Fruit fly (Drosophila melanogaster): ENCODE data around the gene Usp7.

Usp7 gene

DNA sequence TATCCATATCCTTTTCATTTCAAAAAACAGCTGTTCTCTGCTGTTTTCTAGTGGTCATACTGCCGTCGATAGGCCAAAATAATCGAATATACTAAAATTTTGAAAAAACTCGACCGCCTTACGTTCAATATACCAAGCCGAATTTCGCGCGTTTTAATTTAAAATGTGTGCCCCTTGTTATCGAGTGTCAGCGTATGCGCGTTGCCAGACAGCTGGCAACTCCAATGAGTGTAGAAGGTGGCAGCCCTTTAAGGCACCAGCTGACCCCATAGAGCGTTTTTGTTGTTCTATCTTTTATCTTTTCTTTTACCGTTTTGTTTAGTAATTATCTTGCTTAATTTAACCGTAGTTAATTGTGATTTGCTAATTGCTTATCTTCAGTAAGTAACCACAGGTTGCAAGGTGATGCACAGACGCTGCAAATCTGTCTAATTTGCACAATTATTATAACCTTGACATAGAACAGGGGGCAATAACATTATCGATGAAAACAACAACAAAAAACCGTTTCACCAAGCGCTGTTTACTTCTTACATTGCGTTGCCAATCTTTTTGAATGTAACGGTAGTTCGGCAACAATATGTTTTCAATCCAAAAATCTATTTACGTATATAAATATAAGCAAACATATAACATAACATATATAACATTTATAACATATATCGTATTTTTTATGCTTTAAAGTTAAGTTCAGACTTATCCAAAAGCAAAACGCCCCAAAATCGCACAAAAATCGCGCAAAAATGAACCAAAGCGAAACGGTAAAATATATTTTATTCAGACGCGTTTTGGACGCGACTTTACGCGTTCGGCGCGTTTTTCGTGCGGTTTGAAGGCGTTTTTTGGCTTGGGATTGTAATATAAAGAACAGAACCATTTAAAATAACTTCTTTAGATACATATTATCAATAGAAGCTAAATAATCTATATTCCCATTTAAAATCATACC is 16.4 kb downstream of the Usp7 start, which contains the start of the genes CG1492 and regucalcin:
TSS of gene CG1492 (minus strand) at position 63 of the 949 bp plus-strand sequence.
TSS of gene regucalcin (plus strand) at position 229 of the 949 bp plus-strand sequence.
- TF ChIP-seq Hr96 (GFP tag; optimal IDR thresholded peaks at IDR 0.05) (no peak), CG1620 (GFP tag; optimal IDR thresholded peaks at IDR 0.05) (no peak), Crg-1 (GFP tag; optimal IDR thresholded peaks at IDR 0.05) (peak; percentile 12), CG7045 (GFP tag; optimal IDR thresholded peaks at IDR 0.05) (no peak), CG7101 (tag; optimal IDR thresholded peaks at IDR 0.05) (no peak), pad (GFP tag; optimal IDR thresholded peaks at IDR 0.05) (peak; percentile 40), tj (GFP tag; optimal IDR thresholded peaks at IDR 0.05) (peak; percentile 48), ovo (GFP tag; optimal IDR thresholded peaks at IDR 0.05) (peak; percentile 81), kay (GFP tag; ENCODE audit: borderline replicate concordance) (peak; percentile 65), bab1 (GFP tag; optimal IDR thresholded peaks at IDR 0.05) (peak; percentile 16), CG12768 (GFP tag; optimal IDR thresholded peaks at IDR 0.05) (no peak), CG5204 (GFP tag; optimal IDR thresholded peaks at IDR 0.05) (no peak)

DNA sequence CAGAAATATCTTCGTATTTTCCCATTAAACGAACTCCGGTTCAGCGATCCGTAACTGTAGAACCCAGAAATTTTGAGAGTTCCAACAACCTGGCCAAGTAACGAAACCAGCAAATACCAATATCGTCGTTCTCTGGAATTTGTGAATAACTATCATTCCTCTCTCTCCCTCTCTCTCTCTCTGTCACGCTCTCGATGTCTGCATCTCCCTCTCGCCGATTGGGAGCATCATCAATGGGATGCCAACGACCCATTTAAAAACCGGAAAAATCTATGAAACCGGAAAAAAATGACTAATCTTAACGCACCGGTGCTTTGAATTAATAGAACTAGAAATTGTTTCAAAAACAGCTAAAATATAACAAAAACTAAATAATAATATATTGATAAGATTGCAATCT is 21.2 kb downstream of the Usp7 start:
- TF ChIP-seq kay (GFP tag; ENCODE audit: borderline replicate concordance) (no peak), CG11617 (GFP tag; optimal IDR thresholded peaks at IDR 0.05) (no peak), cic (GFP tag; optimal IDR thresholded peaks at IDR 0.05) (no peak), Hr96 (GFP tag; optimal IDR thresholded peaks at IDR 0.05) (no peak), CG14711 (tag; optimal IDR thresholded peaks at IDR 0.05) (no peak), CG33017 (tag; optimal IDR thresholded peaks at IDR 0.05) (no peak)

DNA sequence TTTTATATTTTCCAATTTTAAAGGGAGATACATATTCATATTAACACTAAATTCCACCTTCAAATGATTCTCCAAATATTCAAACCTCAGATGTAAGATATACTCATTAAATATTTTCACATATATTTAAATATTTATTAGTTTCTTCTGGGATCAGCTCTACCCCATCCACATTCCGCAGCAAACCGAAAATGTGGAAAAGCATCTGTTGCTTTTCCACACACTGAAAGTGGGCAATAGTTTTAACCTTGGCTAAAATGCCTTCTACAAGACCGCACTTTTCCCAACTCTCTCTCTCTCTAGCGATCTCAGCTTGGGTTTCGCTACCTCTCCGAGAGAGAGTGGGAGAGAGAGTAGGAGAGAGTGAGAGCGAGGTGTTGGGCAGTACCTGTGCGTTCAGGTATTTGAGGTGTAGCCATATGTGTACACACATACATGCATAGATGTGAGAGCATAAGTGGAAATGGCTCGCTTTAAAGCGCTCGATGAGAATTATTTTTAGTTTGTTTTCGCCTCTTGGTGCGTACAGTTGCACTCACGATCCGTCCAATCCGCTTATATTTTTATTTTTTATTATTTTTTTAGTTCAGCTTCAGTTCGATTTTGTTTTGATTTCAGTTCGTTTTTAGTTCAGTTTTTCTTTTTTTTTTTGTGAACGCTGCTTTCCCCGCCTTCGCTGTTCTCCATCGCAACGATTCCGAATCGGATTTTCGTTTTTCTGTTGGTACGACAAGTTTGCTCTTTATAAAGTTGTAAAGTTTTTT is 22.0 kb downstream of the Usp7 start, which contains the start of gene CG1806:
TSS of gene CG1806 (plus strand) at position 499 of the 764 bp plus-strand sequence.
- TF ChIP-seq Hr96 (GFP tag; optimal IDR thresholded peaks at IDR 0.05), result peak; percentile 25
- peak; percentile 88 for TF ChIP-seq pad (GFP tag; optimal IDR thresholded peaks at IDR 0.05)
- TF ChIP-seq toe (GFP tag; optimal IDR thresholded peaks at IDR 0.05), result no peak
- peak; percentile 24 for TF ChIP-seq tj (GFP tag; optimal IDR thresholded peaks at IDR 0.05)
- TF ChIP-seq CG7101 (tag; optimal IDR thresholded peaks at IDR 0.05), result no peak
- peak; percentile 13 for TF ChIP-seq CG33017 (tag; optimal IDR thresholded peaks at IDR 0.05)
- peak; percentile 31 for TF ChIP-seq Mnt (GFP tag; optimal IDR thresholded peaks at IDR 0.05)
- TF ChIP-seq bab1 (GFP tag; optimal IDR thresholded peaks at IDR 0.05), result peak; percentile 65
- TF ChIP-seq cnc (optimal IDR thresholded peaks at IDR 0.05), result no peak

DNA sequence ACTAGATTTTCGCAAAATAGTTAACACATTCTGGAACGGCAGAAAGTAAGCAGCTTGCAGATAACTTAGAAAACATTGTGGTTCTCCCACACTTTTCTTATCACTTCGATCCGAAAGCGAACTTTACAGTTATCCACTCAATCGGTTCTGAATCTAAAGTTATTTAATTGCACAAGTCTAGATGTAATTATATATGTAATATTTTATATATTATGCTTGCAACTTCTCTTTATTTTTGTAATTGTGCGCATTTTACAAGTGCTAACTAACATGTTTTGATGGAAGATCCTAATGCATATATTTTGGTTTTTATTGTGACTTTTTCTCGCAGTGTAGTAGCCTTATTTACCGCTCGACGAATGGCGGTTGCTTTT is 24.4 kb downstream of the Usp7 start:
- TF ChIP-seq toe (GFP tag; optimal IDR thresholded peaks at IDR 0.05), result no peak
- TF ChIP-seq CG14711 (tag; optimal IDR thresholded peaks at IDR 0.05), result no peak
- no peak for TF ChIP-seq CG7045 (GFP tag; optimal IDR thresholded peaks at IDR 0.05)
- no peak for TF ChIP-seq Mnt (GFP tag; optimal IDR thresholded peaks at IDR 0.05)
- TF ChIP-seq CG1620 (GFP tag; optimal IDR thresholded peaks at IDR 0.05), result no peak
- TF ChIP-seq ovo (GFP tag; optimal IDR thresholded peaks at IDR 0.05), result no peak
- no peak for TF ChIP-seq CG5204 (GFP tag; optimal IDR thresholded peaks at IDR 0.05)
- no peak for TF ChIP-seq cic (GFP tag; optimal IDR thresholded peaks at IDR 0.05)
- no peak for TF ChIP-seq Hr96 (GFP tag; optimal IDR thresholded peaks at IDR 0.05)
- TF ChIP-seq kay (GFP tag; ENCODE audit: borderline replicate concordance), result no peak
- no peak for TF ChIP-seq pad (GFP tag; optimal IDR thresholded peaks at IDR 0.05)
- no peak for TF ChIP-seq cnc (optimal IDR thresholded peaks at IDR 0.05)
- TF ChIP-seq CG33017 (tag; optimal IDR thresholded peaks at IDR 0.05), result no peak
- no peak for TF ChIP-seq Crg-1 (GFP tag; optimal IDR thresholded peaks at IDR 0.05)
- TF ChIP-seq tj (GFP tag; optimal IDR thresholded peaks at IDR 0.05), result no peak

DNA sequence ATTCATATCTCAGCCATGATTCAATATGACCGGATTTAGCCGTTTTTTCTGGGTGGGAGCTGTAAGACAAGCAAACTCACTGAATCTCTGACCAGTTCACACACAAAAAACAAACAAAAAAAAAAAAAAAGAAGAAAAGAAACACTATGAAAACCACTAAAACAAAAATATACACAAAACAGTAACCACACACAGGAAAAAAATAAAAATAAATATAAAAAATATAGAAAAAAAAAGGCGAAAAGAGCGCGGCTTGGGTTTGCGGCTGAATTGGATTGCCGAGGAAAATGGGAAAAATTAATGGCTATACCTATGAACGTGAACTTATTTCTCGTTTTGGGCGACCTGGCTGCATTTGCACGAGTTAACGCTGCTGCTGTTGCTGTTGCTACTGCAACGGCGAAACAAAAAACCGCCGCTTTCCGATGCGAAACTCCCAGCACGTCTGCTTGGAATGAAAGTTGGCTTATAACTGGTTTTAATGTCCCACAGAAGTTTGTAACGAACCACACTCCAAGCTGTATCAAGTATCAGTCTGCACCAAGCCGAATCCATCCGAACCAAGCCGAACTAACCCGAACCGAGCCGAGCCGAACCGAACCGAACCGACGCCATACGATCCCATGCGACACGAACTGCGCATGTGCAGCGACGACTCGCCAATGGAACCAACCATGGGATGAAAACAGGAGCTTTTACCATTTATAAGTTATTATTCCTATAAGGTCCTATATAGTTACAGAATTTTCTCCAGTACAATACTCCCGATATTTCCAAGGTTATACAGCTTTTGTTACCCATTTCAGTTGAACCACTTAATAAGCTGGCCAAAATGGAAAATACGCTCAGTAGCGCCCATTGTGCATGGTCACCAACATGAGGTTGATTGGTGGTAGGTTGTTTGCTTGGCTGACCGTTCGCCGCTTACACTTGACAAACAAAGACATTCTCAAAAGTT is 25.1 kb downstream of the Usp7 start, which contains the start of gene fw:
TSS of gene fw (minus strand) at position 478 of the 958 bp plus-strand sequence.
- no peak for TF ChIP-seq ovo (GFP tag; optimal IDR thresholded peaks at IDR 0.05)
- TF ChIP-seq CG1620 (GFP tag; optimal IDR thresholded peaks at IDR 0.05), result no peak
- no peak for TF ChIP-seq Clk (GFP tag; optimal IDR thresholded peaks at IDR 0.05)
- no peak for TF ChIP-seq cic (GFP tag; optimal IDR thresholded peaks at IDR 0.05)
- TF ChIP-seq Crg-1 (GFP tag; optimal IDR thresholded peaks at IDR 0.05), result no peak
- TF ChIP-seq Mnt (GFP tag; optimal IDR thresholded peaks at IDR 0.05), result no peak
- no peak for TF ChIP-seq pad (GFP tag; optimal IDR thresholded peaks at IDR 0.05)
- TF ChIP-seq kay (GFP tag; ENCODE audit: borderline replicate concordance), result no peak
- no peak for TF ChIP-seq CG12768 (GFP tag; optimal IDR thresholded peaks at IDR 0.05)
- no peak for TF ChIP-seq CG33017 (tag; optimal IDR thresholded peaks at IDR 0.05)
- TF ChIP-seq CG7045 (GFP tag; optimal IDR thresholded peaks at IDR 0.05), result no peak
- TF ChIP-seq cnc (optimal IDR thresholded peaks at IDR 0.05), result no peak
- TF ChIP-seq CG14711 (tag; optimal IDR thresholded peaks at IDR 0.05), result no peak
- no peak for TF ChIP-seq CG5204 (GFP tag; optimal IDR thresholded peaks at IDR 0.05)
- no peak for TF ChIP-seq Hr96 (GFP tag; optimal IDR thresholded peaks at IDR 0.05)
- TF ChIP-seq tj (GFP tag; optimal IDR thresholded peaks at IDR 0.05), result no peak
- no peak for TF ChIP-seq bab1 (GFP tag; optimal IDR thresholded peaks at IDR 0.05)
- no peak for TF ChIP-seq CG7101 (tag; optimal IDR thresholded peaks at IDR 0.05)
- no peak for TF ChIP-seq toe (GFP tag; optimal IDR thresholded peaks at IDR 0.05)
- no peak for TF ChIP-seq CG11617 (GFP tag; optimal IDR thresholded peaks at IDR 0.05)
